Worm (Caenorhabditis elegans) whole organism, young adult: ENCODE results near the gene saeg-1.

ENCODE experiments used
- ama-1 ChIP-seq, 3 experiments: fragments of 150-350 bp in 1 of 3; sonication (generic microtip) in 2 of 3; optimal IDR thresholded peaks; 2 replicates each; lab custom pipeline; 2014 to 2018; ENCODE audit warnings: missing biosample characterization in 2 of 3, missing genetic modification characterization in 2 of 3, missing genetic modification reagents in 2 of 3
- aptf-2 ChIP-seq: fragments of 200-800 bp; sonication (Bioruptor generic); conservative IDR thresholded peaks from 2 replicates; pipeline ENCODE4 v1.3.6; 2022; ENCODE audit warnings: missing genetic modification reagents, missing genetic modification characterization, missing compliant biosample characterization
- attf-6 ChIP-seq: fragments of 200-800 bp; sonication (Bioruptor generic); IDR thresholded peaks from 2 replicates; pipeline ENCODE4 v1.3.6; 2022; ENCODE audit warnings: missing genetic modification reagents, missing genetic modification characterization, missing compliant biosample characterization
- dpl-1 ChIP-seq: fragments of 150-350 bp; optimal IDR thresholded peaks from 2 replicates; lab custom pipeline; 2014; ENCODE audit warnings: missing biosample characterization, missing genetic modification reagents, missing genetic modification characterization
- nhr-90 ChIP-seq: sonication (generic microtip); optimal IDR thresholded peaks from 2 replicates; lab custom pipeline; 2016; ENCODE audit warnings: missing genotype, mild to moderate bottlenecking, missing genetic modification characterization, missing compliant biosample characterization
- somi-1 ChIP-seq: fragments of 200-800 bp; sonication (Bioruptor generic); optimal IDR thresholded peaks from 2 replicates; lab custom pipeline; 2018; ENCODE audit warnings: mild to moderate bottlenecking, missing genetic modification characterization, missing compliant biosample characterization
- unc-130 ChIP-seq: sonication (generic microtip); optimal IDR thresholded peaks from 2 replicates; lab custom pipeline; 2016; ENCODE audit warnings: missing genetic modification reagents, missing genetic modification characterization, missing compliant biosample characterization
- unc-62 ChIP-seq: fragments of 150-350 bp; optimal IDR thresholded peaks from 2 replicates; lab custom pipeline; 2014; ENCODE audit warnings: missing biosample characterization, missing genetic modification reagents, missing genetic modification characterization

DNA sequence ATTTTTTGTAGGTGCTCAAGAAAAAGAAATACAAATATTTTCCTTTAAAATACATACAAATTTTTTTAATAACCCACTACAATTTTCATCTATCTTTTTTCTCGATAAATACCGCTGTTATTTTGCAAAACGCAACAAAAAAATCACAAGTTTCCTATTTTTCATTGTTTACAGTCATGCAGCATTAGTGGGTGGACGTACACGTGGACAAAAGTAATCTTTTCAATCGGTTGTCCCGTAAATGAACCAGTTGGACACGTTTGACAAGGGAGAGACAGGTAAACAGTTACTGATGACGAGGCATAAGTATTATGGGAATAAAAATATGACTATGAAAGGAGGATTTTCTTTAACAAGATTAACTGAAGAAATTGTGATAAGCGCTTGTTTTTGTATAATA lies 7.7 kb upstream of the saeg-1 start:
- TF ChIP-seq ama-1 (optimal IDR thresholded peaks at IDR 0.05; lab: Kevin White, UChicago) (no peak), ama-1 (GFP tag; optimal IDR thresholded peaks at IDR 0.05; lab: Kevin White, UChicago) (no peak), unc-62 (GFP tag; lab: Kevin White, UChicago) (no peak), unc-130 (GFP tag; lab: Kevin White, UChicago) (no peak), dpl-1 (GFP tag; lab: Kevin White, UChicago) (no peak), aptf-2 (GFP tag; lab: Robert Waterston, UW) (no peak), nhr-90 (tag; lab: Kevin White, UChicago) (no peak), somi-1 (GFP tag; lab: Kevin White, UChicago) (no peak), attf-6 (GFP tag; lab: Robert Waterston, UW) (no peak)
